Fruit fly (Drosophila melanogaster): ENCODE data around the gene ChAT.

The ChAT gene

dm6 chr3R:18739978-18740954 lies 35.0 kb downstream of the ChAT start (continued):
- TF ChIP-seq Adf1 (GFP tag; IDR thresholded peaks at IDR 0.05) (peak; percentile 21; the same call in 1 of the 2 replicates), CG15601 (tag; optimal IDR thresholded peaks at IDR 0.05) (no peak), CG8478 (optimal IDR thresholded peaks at IDR 0.05) (no peak), CG12299 (tag; optimal IDR thresholded peaks at IDR 0.05) (no peak), grn (GFP tag; optimal IDR thresholded peaks at IDR 0.05) (peak; percentile 35), CrebB (tag; optimal IDR thresholded peaks at IDR 0.05) (no peak), CG4707 (GFP tag; optimal IDR thresholded peaks at IDR 0.05) (no peak), CG12104 (GFP tag; optimal IDR thresholded peaks at IDR 0.05) (peak; percentile 11), NfI (GFP tag; optimal IDR thresholded peaks at IDR 0.05) (no peak), CG5953 (GFP tag; IDR thresholded peaks at IDR 0.05) (no peak), YL-1 (GFP tag; optimal IDR thresholded peaks at IDR 0.05) (no peak), scrt (GFP tag; optimal IDR thresholded peaks at IDR 0.05) (peak; percentile 95), CG8359 (GFP tag; optimal IDR thresholded peaks at IDR 0.05; ENCODE audit: borderline replicate concordance) (no peak), bsh (GFP tag; optimal IDR thresholded peaks at IDR 0.05) (no peak), cato (GFP tag; optimal IDR thresholded peaks at IDR 0.05; ENCODE audit: borderline replicate concordance) (no peak), ase (GFP tag; IDR thresholded peaks at IDR 0.05) (no peak), CG6683 (GFP tag; optimal IDR thresholded peaks at IDR 0.05) (no peak), Bdp1 (GFP tag; optimal IDR thresholded peaks at IDR 0.05) (no peak), br (optimal IDR thresholded peaks at IDR 0.05) (no peak), caup (GFP tag; optimal IDR thresholded peaks at IDR 0.05; ENCODE audit: severe bottlenecking) (peak; percentile 38), dmrt99B (tag; optimal IDR thresholded peaks at IDR 0.05) (no peak), Lpt (GFP tag; optimal IDR thresholded peaks at IDR 0.05) (no peak), pum (GFP tag; optimal IDR thresholded peaks at IDR 0.05) (no peak), tap (tag; optimal IDR thresholded peaks at IDR 0.05) (peak; percentile 9), kah (GFP tag; optimal IDR thresholded peaks at IDR 0.05) (peak; percentile 87), H15 (GFP tag; IDR thresholded peaks at IDR 0.05) (no peak), Atf3 (GFP tag; optimal IDR thresholded peaks at IDR 0.05) (no peak), NC2β (GFP tag; optimal IDR thresholded peaks at IDR 0.05) (no peak), ftz-f1 (GFP tag; optimal IDR thresholded peaks at IDR 0.05) (peak; percentile 12), CG10267 (tag; optimal IDR thresholded peaks at IDR 0.05) (no peak), CG10959 (GFP tag; IDR thresholded peaks at IDR 0.05) (no peak), HLH4C (GFP tag; IDR thresholded peaks at IDR 0.05; ENCODE audit: partially characterized antibody) (no peak), CG4730 (GFP tag; IDR thresholded peaks at IDR 0.05) (no peak), CG7372 (GFP tag; IDR thresholded peaks at IDR 0.05) (peak; percentile 89), jumu (GFP tag; optimal IDR thresholded peaks at IDR 0.05) (no peak), tup (GFP tag; optimal IDR thresholded peaks at IDR 0.05) (no peak), CG8281 (tag; optimal IDR thresholded peaks at IDR 0.05) (peak; percentile 9), CG8765 (GFP tag; IDR thresholded peaks at IDR 0.05) (no peak), fru (optimal IDR thresholded peaks at IDR 0.05) (no peak), sisA (GFP tag; IDR thresholded peaks at IDR 0.05) (no peak), Hr39 (optimal IDR thresholded peaks at IDR 0.05) (no peak), Abd-B (GFP tag; optimal IDR thresholded peaks at IDR 0.05) (no peak), bowl (GFP tag; IDR thresholded peaks at IDR 0.05) (no peak), bigmax (GFP tag; optimal IDR thresholded peaks at IDR 0.05) (no peak), CG1832 (GFP tag; optimal IDR thresholded peaks at IDR 0.05) (no peak), chif (GFP tag; optimal IDR thresholded peaks at IDR 0.05) (no peak), zen2 (GFP tag; IDR thresholded peaks at IDR 0.05; ENCODE audit: partially characterized antibody) (no peak; the same call in 2 of the 3 replicates), gsb (GFP tag; IDR thresholded peaks at IDR 0.05) (no peak), cad (GFP tag; optimal IDR thresholded peaks at IDR 0.05) (no peak), CG14014 (GFP tag; IDR thresholded peaks at IDR 0.05) (no peak; the same call in 1 of the 2 replicates)

Measured in whole organism, embryonic.